Worm (Caenorhabditis elegans) whole organism, L3 larva: ENCODE measurements around the gene C47A4.5.

Experiments used
- R02D3.7 ChIP-seq: fragments of 150-350 bp; optimal IDR thresholded peaks from 2 replicates; lab custom pipeline; 2014; ENCODE audit warnings: missing biosample characterization, missing genetic modification characterization
- ZK546.5 ChIP-seq: sonication (generic microtip); optimal IDR thresholded peaks from 2 replicates; lab custom pipeline; 2017; ENCODE audit warnings: missing biosample characterization, missing genetic modification characterization
- ama-1 ChIP-seq: fragments of 150-350 bp; optimal IDR thresholded peaks from 2 replicates; lab custom pipeline; 2018
- ceh-16 ChIP-seq: sonication (generic microtip); optimal IDR thresholded peaks from 2 replicates; lab custom pipeline; 2017; ENCODE audit warnings: missing biosample characterization, missing genetic modification characterization
- ceh-82 ChIP-seq: fragments of 150-350 bp; optimal IDR thresholded peaks from 2 replicates; lab custom pipeline; 2014; ENCODE audit warnings: missing biosample characterization, missing genetic modification characterization
- daf-12 ChIP-seq: fragments of 150-350 bp; optimal IDR thresholded peaks from 2 replicates; lab custom pipeline; 2014; ENCODE audit warnings: missing biosample characterization, missing genetic modification reagents, missing genetic modification characterization
- egl-5 ChIP-seq: fragments of 150-350 bp; optimal IDR thresholded peaks from 2 replicates; lab custom pipeline; 2017; ENCODE audit warnings: missing biosample characterization, missing genetic modification reagents, missing genetic modification characterization, inconsistent platforms
- elt-1 ChIP-seq: fragments of 150-350 bp; optimal IDR thresholded peaks from 2 replicates; lab custom pipeline; 2014; ENCODE audit warnings: missing biosample characterization, missing genetic modification characterization
- elt-2 ChIP-seq: sonication (generic microtip); optimal IDR thresholded peaks from 2 replicates; lab custom pipeline; 2016; ENCODE audit warnings: missing genetic modification reagents, mild to moderate bottlenecking, missing genetic modification characterization, missing compliant biosample characterization
- elt-3 ChIP-seq, 3 experiments: fragments of 150-350 bp in 1 of 3; sonication (generic microtip) in 2 of 3; optimal IDR thresholded peaks; 2 replicates in 2 of 3; 4 replicates in 1 of 3; lab custom pipeline; 2014 to 2017; ENCODE audit warnings: missing biosample characterization in 3 of 3, missing genetic modification characterization in 3 of 3
- fkh-10 ChIP-seq: sonication (generic microtip); optimal IDR thresholded peaks from 2 replicates; lab custom pipeline; 2017; ENCODE audit warnings: missing biosample characterization, missing genetic modification reagents, missing genetic modification characterization
- fos-1 ChIP-seq: fragments of 150-350 bp; optimal IDR thresholded peaks from 2 replicates; lab custom pipeline; 2014; ENCODE audit warnings: missing biosample characterization, missing genetic modification characterization
- hmg-11 ChIP-seq: sonication (generic microtip); optimal IDR thresholded peaks from 2 replicates; lab custom pipeline; 2016; ENCODE audit warnings: missing genetic modification characterization, missing compliant biosample characterization
- jun-1 ChIP-seq: fragments of 150-350 bp; optimal IDR thresholded peaks from 2 replicates; lab custom pipeline; 2014; ENCODE audit warnings: missing biosample characterization, missing genetic modification reagents, missing genetic modification characterization
- lin-15B ChIP-seq: fragments of 150-350 bp; optimal IDR thresholded peaks from 2 replicates; lab custom pipeline; 2014; ENCODE audit warnings: missing biosample characterization, missing genetic modification characterization
- lsy-12 ChIP-seq: sonication (generic microtip); optimal IDR thresholded peaks from 2 replicates; lab custom pipeline; 2016; ENCODE audit warnings: mild to moderate bottlenecking, missing genetic modification characterization, missing compliant biosample characterization
- mdl-1 ChIP-seq: fragments of 150-350 bp; optimal IDR thresholded peaks from 2 replicates; lab custom pipeline; 2014; ENCODE audit warnings: missing biosample characterization, missing genetic modification characterization
- mml-1 ChIP-seq: fragments of 150-350 bp; sonication (generic microtip); optimal IDR thresholded peaks from 3 replicates; lab custom pipeline; 2014; ENCODE audit warnings: missing biosample characterization, missing genetic modification characterization
- nhr-11 ChIP-seq: fragments of 150-350 bp; optimal IDR thresholded peaks from 2 replicates; lab custom pipeline; 2014; ENCODE audit warnings: missing biosample characterization, missing genetic modification characterization
- nhr-23 ChIP-seq: fragments of 150-350 bp; optimal IDR thresholded peaks from 2 replicates; lab custom pipeline; 2014; ENCODE audit warnings: missing biosample characterization, missing genetic modification reagents, missing genetic modification characterization
- nhr-237 ChIP-seq: fragments of 150-350 bp; optimal IDR thresholded peaks from 2 replicates; lab custom pipeline; 2014; ENCODE audit warnings: missing biosample characterization, missing genetic modification characterization
- nhr-25 ChIP-seq: sonication (generic microtip); optimal IDR thresholded peaks from 2 replicates; lab custom pipeline; 2017; ENCODE audit warnings: missing biosample characterization, missing genetic modification characterization
- nhr-67 ChIP-seq: fragments of 150-350 bp; optimal IDR thresholded peaks from 2 replicates; lab custom pipeline; 2014; ENCODE audit warnings: missing biosample characterization, missing genetic modification characterization
- nhr-76 ChIP-seq: fragments of 150-350 bp; sonication (generic microtip); optimal IDR thresholded peaks from 5 replicates; lab custom pipeline; 2014; ENCODE audit warnings: missing biosample characterization, missing genetic modification characterization
- nhr-77 ChIP-seq: fragments of 150-350 bp; optimal IDR thresholded peaks from 2 replicates; lab custom pipeline; 2014; ENCODE audit warnings: missing biosample characterization, missing genetic modification characterization
- pha-4 ChIP-seq: fragments of 150-350 bp; optimal IDR thresholded peaks from 2 replicates; lab custom pipeline; 2014; ENCODE audit warnings: missing biosample characterization, missing genetic modification reagents, missing genetic modification characterization
- pqm-1 ChIP-seq: fragments of 150-350 bp; optimal IDR thresholded peaks from 2 replicates; lab custom pipeline; 2017; ENCODE audit warnings: missing biosample characterization, missing genetic modification characterization, inconsistent platforms
- sea-2 ChIP-seq: fragments of 150-350 bp; sonication (generic microtip); optimal IDR thresholded peaks from 4 replicates; lab custom pipeline; 2014; ENCODE audit warnings: missing biosample characterization, missing genetic modification reagents, missing genetic modification characterization
- skn-1 ChIP-seq: fragments of 150-350 bp; optimal IDR thresholded peaks from 2 replicates; lab custom pipeline; 2014; ENCODE audit warnings: missing biosample characterization, missing genetic modification characterization
- snpc-4 ChIP-seq: fragments of 150-350 bp; optimal IDR thresholded peaks from 2 replicates; lab custom pipeline; 2014; ENCODE audit warnings: missing biosample characterization, missing genetic modification characterization
- tbx-2 ChIP-seq: sonication (generic microtip); optimal IDR thresholded peaks from 2 replicates; lab custom pipeline; 2016; ENCODE audit warnings: mild to moderate bottlenecking, missing genetic modification characterization, missing compliant biosample characterization
- unc-39 ChIP-seq: sonication (generic microtip); optimal IDR thresholded peaks from 4 replicates; lab custom pipeline; 2017; ENCODE audit warnings: missing biosample characterization, missing genetic modification characterization
- unc-62 ChIP-seq: fragments of 150-350 bp; sonication (generic microtip); optimal IDR thresholded peaks from 4 replicates; lab custom pipeline; 2014; ENCODE audit warnings: missing biosample characterization, missing genetic modification reagents, missing genetic modification characterization
- zag-1 ChIP-seq: fragments of 150-350 bp; optimal IDR thresholded peaks from 2 replicates; lab custom pipeline; 2014; ENCODE audit warnings: missing biosample characterization, missing genetic modification characterization
- ztf-11 ChIP-seq: fragments of 150-350 bp; optimal IDR thresholded peaks from 2 replicates; lab custom pipeline; 2014; ENCODE audit warnings: missing biosample characterization, missing genetic modification characterization
- ztf-4 ChIP-seq: fragments of 150-350 bp; optimal IDR thresholded peaks from 2 replicates; lab custom pipeline; 2014; ENCODE audit warnings: missing biosample characterization, missing genetic modification characterization

C47A4.5 gene

DNA sequence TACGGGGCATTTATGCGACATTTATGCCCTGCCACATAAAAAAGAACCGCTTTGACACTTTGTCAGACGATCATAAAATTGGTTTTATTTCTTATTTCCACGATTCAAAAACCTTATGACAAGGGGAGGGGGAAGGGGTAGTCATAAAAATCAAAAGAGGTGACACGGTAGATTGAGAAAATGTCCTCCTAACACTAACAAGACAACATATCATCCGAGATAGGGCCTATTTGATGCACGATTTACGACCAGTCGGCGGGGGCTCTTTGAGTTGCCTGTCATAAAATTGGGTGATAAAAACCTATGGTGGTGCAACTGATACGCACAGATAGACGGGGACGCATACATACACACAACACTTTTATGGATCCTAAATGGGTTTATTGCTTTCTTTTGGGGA, 37.6 kb upstream of the C47A4.5 start:
- TF ChIP-seq unc-62 (GFP tag; lab: Kevin White, UChicago) = no peak
- no peak for TF ChIP-seq sea-2 (GFP tag; lab: Kevin White, UChicago)
- TF ChIP-seq elt-2 (tag; lab: Kevin White, UChicago) = peak; percentile 97
- peak; percentile 88 for TF ChIP-seq pqm-1 (tag; lab: Kevin White, UChicago)
- no peak for TF ChIP-seq lin-15B (tag; lab: Kevin White, UChicago)

DNA sequence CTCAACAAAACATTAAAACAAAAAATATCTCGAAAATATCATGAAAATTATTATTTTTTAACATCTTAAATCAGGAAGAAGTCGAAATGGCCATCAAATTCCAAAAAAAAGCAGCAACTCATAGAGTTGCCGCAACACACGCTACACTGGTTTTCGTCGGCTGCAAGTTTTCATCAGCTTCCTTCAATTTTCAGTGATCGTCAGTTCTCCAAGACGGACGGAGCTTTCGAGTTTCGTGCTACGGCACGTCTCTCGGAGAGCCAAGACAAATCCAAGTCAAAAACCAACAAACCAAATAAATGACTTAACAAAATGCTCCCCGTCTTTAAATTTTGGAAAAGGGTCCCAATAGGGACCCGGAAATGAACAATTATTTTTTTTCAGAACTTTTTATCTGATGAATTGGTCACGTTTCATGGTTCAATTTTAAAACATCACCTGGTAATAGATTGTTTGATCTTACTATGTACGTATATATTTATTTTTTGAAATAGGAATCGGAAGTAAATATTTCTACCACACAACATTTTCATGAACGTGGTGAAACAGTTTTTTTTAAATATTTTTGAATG, 36.4 kb upstream of the C47A4.5 start:
- TF ChIP-seq R02D3.7 (tag; lab: Kevin White, UChicago) (no peak), snpc-4 (tag; lab: Kevin White, UChicago) (peak; percentile 33)

DNA sequence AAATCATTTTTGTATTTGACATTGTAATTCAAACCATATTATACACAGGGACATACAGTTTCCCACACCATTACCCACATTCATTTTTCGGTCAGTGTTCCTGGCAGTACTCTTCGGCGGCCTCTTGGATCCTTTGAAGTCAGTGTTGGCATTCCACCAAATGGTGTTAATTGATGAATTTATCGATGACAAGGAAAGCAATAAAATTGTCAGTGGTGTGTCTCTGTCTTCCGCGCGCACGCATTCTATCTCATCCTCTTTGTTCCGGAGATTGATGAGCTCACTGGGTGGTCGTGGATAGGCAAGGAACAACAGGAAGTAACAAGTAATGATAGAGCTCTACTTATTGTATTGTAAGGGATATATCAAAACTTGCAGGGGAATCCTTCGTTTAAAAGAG, 35.1 kb upstream of the C47A4.5 start:
- no peak for TF ChIP-seq nhr-237 (tag; lab: Kevin White, UChicago)
- TF ChIP-seq skn-1 = no peak
- no peak for TF ChIP-seq ztf-4 (tag; lab: Kevin White, UChicago)
- TF ChIP-seq sea-2 (GFP tag; lab: Kevin White, UChicago) = no peak
- TF ChIP-seq mdl-1 (tag; lab: Kevin White, UChicago) = no peak
- TF ChIP-seq ceh-16 (tag; lab: Kevin White, UChicago) = no peak
- no peak for TF ChIP-seq pha-4
- no peak for TF ChIP-seq snpc-4 (tag; lab: Kevin White, UChicago)
- TF ChIP-seq zag-1 (tag; lab: Kevin White, UChicago) = no peak
- no peak for TF ChIP-seq unc-62 (GFP tag; lab: Kevin White, UChicago)
- no peak for TF ChIP-seq elt-3 (tag; optimal IDR thresholded peaks at IDR 0.05; lab: Kevin White, UChicago)
- no peak for TF ChIP-seq nhr-11 (tag; lab: Kevin White, UChicago)
- TF ChIP-seq tbx-2 (tag; lab: Kevin White, UChicago) = no peak
- no peak for TF ChIP-seq egl-5
- no peak for TF ChIP-seq fkh-10 (GFP tag; lab: Kevin White, UChicago)
- TF ChIP-seq ZK546.5 = no peak
- no peak for TF ChIP-seq nhr-25
- no peak for TF ChIP-seq unc-39 (tag; lab: Kevin White, UChicago)

DNA sequence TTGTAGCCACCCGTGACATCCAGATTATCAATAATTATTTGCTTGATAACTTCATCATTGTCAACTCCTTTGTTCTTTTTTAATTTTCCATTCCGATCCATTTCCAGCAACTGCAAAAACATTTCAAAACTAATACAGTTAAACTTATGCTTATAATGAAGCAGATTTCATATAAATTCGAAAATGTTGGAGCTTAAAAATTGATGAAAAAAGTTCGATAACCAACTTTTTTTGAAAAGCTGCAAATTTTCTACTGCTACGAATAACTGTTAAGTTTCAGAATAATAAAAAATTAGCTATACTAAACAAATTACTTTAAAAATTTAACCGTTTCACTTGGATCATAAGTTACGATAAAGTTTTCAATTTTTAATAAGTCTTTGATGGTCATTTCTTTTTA, 29.2 kb upstream of the C47A4.5 start, which contains the start of gene C47A4.1:
Gene C47A4.1 (minus strand): TSS at position 101 of the 400 bp plus-strand sequence.
- TF ChIP-seq skn-1 (no peak), hmg-11 (no peak), nhr-76 (no peak), nhr-25 (no peak), ceh-16 (tag; lab: Kevin White, UChicago) (no peak), jun-1 (tag; lab: Kevin White, UChicago) (no peak), pqm-1 (tag; lab: Kevin White, UChicago) (no peak), lsy-12 (tag; lab: Kevin White, UChicago) (no peak), mml-1 (tag; lab: Kevin White, UChicago) (no peak), nhr-23 (tag; lab: Kevin White, UChicago) (no peak), snpc-4 (tag; lab: Kevin White, UChicago) (no peak), mdl-1 (tag; lab: Kevin White, UChicago) (no peak), nhr-67 (tag; lab: Kevin White, UChicago) (no peak), nhr-77 (tag; lab: Kevin White, UChicago) (no peak), elt-1 (no peak), tbx-2 (tag; lab: Kevin White, UChicago) (no peak), pha-4 (no peak), ama-1 (lab: Kevin White, UChicago) (no peak), unc-62 (GFP tag; lab: Kevin White, UChicago) (no peak), nhr-11 (tag; lab: Kevin White, UChicago) (no peak)

DNA sequence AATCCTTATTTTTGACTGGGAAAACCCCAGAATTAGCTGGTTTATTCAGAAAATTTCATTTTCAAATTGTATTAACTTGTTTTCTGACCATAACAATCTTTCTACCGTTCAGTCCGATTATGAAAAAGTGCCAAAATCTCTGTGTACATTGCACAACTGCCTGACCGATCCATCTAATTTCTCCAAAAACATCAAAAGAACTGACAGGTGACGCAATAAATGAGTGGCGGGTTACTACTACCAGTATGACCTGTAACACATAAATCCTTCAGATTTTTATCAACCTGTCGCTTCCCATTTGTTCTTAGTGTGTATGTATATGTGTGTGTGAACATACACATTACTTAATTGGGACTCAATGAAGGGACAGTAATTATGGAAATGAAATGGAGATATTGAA, 28.8 kb upstream of the C47A4.5 start:
- TF ChIP-seq egl-5 (no peak), unc-62 (GFP tag; lab: Kevin White, UChicago) (no peak), pha-4 (no peak), zag-1 (tag; lab: Kevin White, UChicago) (no peak), ama-1 (lab: Kevin White, UChicago) (no peak), tbx-2 (tag; lab: Kevin White, UChicago) (no peak), elt-3 (tag; optimal IDR thresholded peaks at IDR 0.05; lab: Kevin White, UChicago) (no peak), ceh-82 (tag; lab: Kevin White, UChicago) (no peak), ztf-11 (tag; lab: Kevin White, UChicago) (no peak), fos-1 (no peak), hmg-11 (no peak), nhr-25 (no peak), daf-12 (tag; lab: Kevin White, UChicago) (no peak), elt-1 (no peak), nhr-77 (tag; lab: Kevin White, UChicago) (no peak), jun-1 (tag; lab: Kevin White, UChicago) (no peak), nhr-67 (tag; lab: Kevin White, UChicago) (no peak), lin-15B (tag; lab: Kevin White, UChicago) (no peak), elt-2 (tag; lab: Kevin White, UChicago) (no peak)
